Worm (Caenorhabditis elegans) whole organism, L1 larva: Measurements from ENCODE around the gene phf-32.

ENCODE experiments used
- Y116A8C.19 ChIP-seq: sonication (generic microtip); optimal IDR thresholded peaks from 2 replicates; lab custom pipeline; 2016; ENCODE audit warnings: missing compliant biosample characterization, missing genetic modification characterization, borderline replicate concordance
- aly-2 ChIP-seq: fragments of 150-350 bp; optimal IDR thresholded peaks from 2 replicates; lab custom pipeline; 2014; ENCODE audit warnings: missing biosample characterization, missing genetic modification characterization
- blmp-1 ChIP-seq: fragments of 150-350 bp; optimal IDR thresholded peaks from 2 replicates; lab custom pipeline; 2014; ENCODE audit warnings: missing biosample characterization, missing genetic modification characterization
- ceh-8 ChIP-seq: fragments of 200-800 bp; sonication (Bioruptor generic); optimal IDR thresholded peaks from 2 replicates; lab custom pipeline; 2018; ENCODE audit warnings: mild to moderate bottlenecking, missing genetic modification characterization, moderate library complexity, missing compliant biosample characterization
- ceh-82 ChIP-seq, 3 experiments: fragments of 150-350 bp in 1 of 3; sonication (generic microtip) in 2 of 3; optimal IDR thresholded peaks; 2 replicates each; lab custom pipeline; 2014 to 2017; ENCODE audit warnings: missing biosample characterization in 3 of 3, missing genetic modification characterization in 3 of 3
- ceh-88 ChIP-seq: fragments of 200-800 bp; sonication (Bioruptor generic); IDR thresholded peaks from 2 replicates; pipeline ENCODE4 v1.3.6; 2022; ENCODE audit warnings: missing genetic modification characterization, missing compliant biosample characterization
- ces-1 ChIP-seq: fragments of 150-350 bp; optimal IDR thresholded peaks from 2 replicates; lab custom pipeline; 2014; ENCODE audit warnings: missing biosample characterization, missing genetic modification reagents, missing genetic modification characterization
- dsc-1 ChIP-seq: sonication (generic microtip); optimal IDR thresholded peaks from 2 replicates; lab custom pipeline; 2016; ENCODE audit warnings: mild to moderate bottlenecking, missing genetic modification characterization, missing compliant biosample characterization
- efl-3 ChIP-seq: fragments of 200-800 bp; sonication (Bioruptor generic); optimal IDR thresholded peaks from 2 replicates; lab custom pipeline; 2018; ENCODE audit warnings: mild to moderate bottlenecking, missing genetic modification characterization, missing compliant biosample characterization
- egl-27 ChIP-seq, 2 experiments: fragments of 150-350 bp in 1 of 2; sonication (generic microtip); optimal IDR thresholded peaks; 3 replicates each; lab custom pipeline; 2017 to 2018; ENCODE audit warnings: missing biosample characterization in 2 of 2, missing genetic modification characterization in 2 of 2, missing genetic modification reagents in 2 of 2
- ets-5 ChIP-seq: fragments of 200-800 bp; sonication (Bioruptor generic); IDR thresholded peaks from 2 replicates; pipeline ENCODE4 v1.3.6; 2022; ENCODE audit warnings: missing genetic modification characterization, missing compliant biosample characterization
- fos-1 ChIP-seq: fragments of 150-350 bp; optimal IDR thresholded peaks from 2 replicates; lab custom pipeline; 2014; ENCODE audit warnings: missing biosample characterization, missing genetic modification characterization
- hlh-17 ChIP-seq: fragments of 200-800 bp; sonication (Bioruptor generic); optimal IDR thresholded peaks from 2 replicates; lab custom pipeline; 2018; ENCODE audit warnings: missing genetic modification characterization, mild to moderate bottlenecking, missing compliant biosample characterization, moderate library complexity, borderline replicate concordance
- hlh-4 ChIP-seq: sonication (generic microtip); optimal IDR thresholded peaks from 2 replicates; lab custom pipeline; 2016; ENCODE audit warnings: mild to moderate bottlenecking, missing genetic modification characterization, missing compliant biosample characterization
- hpl-2 ChIP-seq: fragments of 150-350 bp; optimal IDR thresholded peaks from 2 replicates; lab custom pipeline; 2014; ENCODE audit warnings: missing biosample characterization, missing genetic modification reagents, missing genetic modification characterization
- lin-13 ChIP-seq: fragments of 150-350 bp; optimal IDR thresholded peaks from 2 replicates; lab custom pipeline; 2014; ENCODE audit warnings: missing biosample characterization, missing genetic modification reagents, missing genetic modification characterization
- lin-15B ChIP-seq: fragments of 150-350 bp; sonication (generic microtip); optimal IDR thresholded peaks from 3 replicates; lab custom pipeline; 2014; ENCODE audit warnings: missing biosample characterization, missing genetic modification characterization
- mef-2 ChIP-seq: fragments of 150-350 bp; optimal IDR thresholded peaks from 2 replicates; lab custom pipeline; 2014; ENCODE audit warnings: missing biosample characterization, missing genetic modification characterization
- nhr-12 ChIP-seq: sonication (generic microtip); optimal IDR thresholded peaks from 2 replicates; lab custom pipeline; 2017; ENCODE audit warnings: missing biosample characterization, missing genetic modification characterization
- nhr-20 ChIP-seq: sonication (generic microtip); optimal IDR thresholded peaks from 2 replicates; lab custom pipeline; 2016; ENCODE audit warnings: mild to moderate bottlenecking, missing genetic modification characterization, missing compliant biosample characterization
- nhr-71 ChIP-seq: sonication (generic microtip); optimal IDR thresholded peaks from 2 replicates; lab custom pipeline; 2016; ENCODE audit warnings: mild to moderate bottlenecking, missing genetic modification characterization, moderate library complexity, missing compliant biosample characterization
- nhr-76 ChIP-seq: sonication (generic microtip); optimal IDR thresholded peaks from 2 replicates; lab custom pipeline; 2017; ENCODE audit warnings: missing biosample characterization, missing genetic modification characterization
- nhr-90 ChIP-seq: sonication (generic microtip); optimal IDR thresholded peaks from 2 replicates; lab custom pipeline; 2016; ENCODE audit warnings: mild to moderate bottlenecking, missing genetic modification characterization, missing compliant biosample characterization; ENCODE audit not compliant: poor library complexity
- pag-3 ChIP-seq: sonication (generic microtip); optimal IDR thresholded peaks from 2 replicates; lab custom pipeline; 2017; ENCODE audit warnings: missing genetic modification characterization, mild to moderate bottlenecking, missing compliant biosample characterization, antibody characterized with exemption, borderline replicate concordance; ENCODE audit not compliant: insufficient read depth
- pqm-1 ChIP-seq: sonication (generic microtip); optimal IDR thresholded peaks from 3 replicates; lab custom pipeline; 2017; ENCODE audit warnings: missing biosample characterization, missing genetic modification characterization
- skn-1 ChIP-seq: fragments of 150-350 bp; optimal IDR thresholded peaks from 2 replicates; lab custom pipeline; 2014; ENCODE audit warnings: missing biosample characterization, missing genetic modification characterization
- snu-23 ChIP-seq: sonication (generic microtip); optimal IDR thresholded peaks from 2 replicates; lab custom pipeline; 2016; ENCODE audit warnings: missing genetic modification characterization, missing compliant biosample characterization
- sptf-1 ChIP-seq: fragments of 150-350 bp; optimal IDR thresholded peaks from 2 replicates; lab custom pipeline; 2014; ENCODE audit warnings: missing biosample characterization, missing genetic modification characterization
- sup-37 ChIP-seq: fragments of 200-800 bp; sonication (Bioruptor generic); optimal IDR thresholded peaks from 2 replicates; lab custom pipeline; 2018; ENCODE audit warnings: mild to moderate bottlenecking, missing genetic modification characterization, missing compliant biosample characterization
- swsn-7 ChIP-seq: sonication (generic microtip); optimal IDR thresholded peaks from 2 replicates; lab custom pipeline; 2016; ENCODE audit warnings: missing genetic modification characterization, missing compliant biosample characterization
- unc-130 ChIP-seq: fragments of 150-350 bp; optimal IDR thresholded peaks from 2 replicates; lab custom pipeline; 2017; ENCODE audit warnings: missing biosample characterization, missing genetic modification characterization, inconsistent platforms
- unc-86 ChIP-seq: sonication (generic microtip); optimal IDR thresholded peaks from 2 replicates; lab custom pipeline; 2016; ENCODE audit warnings: missing genetic modification characterization, missing compliant biosample characterization
- unc-98 ChIP-seq: fragments of 200-800 bp; sonication (Bioruptor generic); IDR thresholded peaks from 2 replicates; pipeline ENCODE4 v1.3.6; 2022; ENCODE audit warnings: missing genetic modification characterization, missing compliant biosample characterization
- zag-1 ChIP-seq: fragments of 150-350 bp; optimal IDR thresholded peaks from 2 replicates; lab custom pipeline; 2014; ENCODE audit warnings: missing biosample characterization, missing genetic modification characterization
- ztf-4 ChIP-seq: fragments of 150-350 bp; optimal IDR thresholded peaks from 2 replicates; lab custom pipeline; 2014; ENCODE audit warnings: missing biosample characterization, missing genetic modification characterization

Gene phf-32

DNA sequence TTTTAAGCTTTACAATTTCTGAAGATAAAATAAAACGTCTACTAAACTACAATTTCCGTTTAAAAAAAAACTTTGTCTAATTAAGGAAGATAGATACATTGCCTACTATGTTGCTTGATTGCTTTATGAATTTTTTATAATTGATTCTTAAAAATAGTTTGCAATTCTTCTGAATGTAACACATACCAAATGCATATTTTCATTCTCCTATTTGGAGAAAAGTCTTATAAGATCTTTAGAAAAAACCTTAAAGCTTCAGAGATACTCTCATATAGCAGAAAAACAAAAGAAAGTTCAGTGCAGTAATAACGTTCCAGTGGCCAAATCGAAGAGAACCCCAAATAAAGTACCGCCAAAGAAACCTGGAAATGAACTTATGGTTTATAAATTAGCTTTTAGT is at the start of gene phf-32:
Gene phf-32, plus strand, starts transcription at position 301 of the 400 bp plus-strand sequence.
- TF ChIP-seq ceh-82 (tag; optimal IDR thresholded peaks at IDR 0.05; lab: Kevin White, UChicago) (no peak), ets-5 (GFP tag; lab: Robert Waterston, UW) (no peak), unc-130 (tag; lab: Kevin White, UChicago) (no peak), skn-1 (tag; lab: Kevin White, UChicago) (no peak), mef-2 (tag; lab: Kevin White, UChicago) (no peak), fos-1 (tag; lab: Kevin White, UChicago) (no peak), sptf-1 (tag; lab: Kevin White, UChicago) (no peak), pag-3 (tag; lab: Kevin White, UChicago) (no peak), pqm-1 (no peak), hpl-2 (GFP tag; lab: Kevin White, UChicago) (no peak), sup-37 (GFP tag; lab: Kevin White, UChicago) (no peak), hlh-17 (no peak), nhr-20 (no peak), unc-98 (GFP tag; lab: Robert Waterston, UW) (no peak), blmp-1 (tag; lab: Kevin White, UChicago) (no peak), swsn-7 (tag; lab: Kevin White, UChicago) (no peak), snu-23 (no peak), efl-3 (GFP tag; lab: Kevin White, UChicago) (no peak), nhr-76 (no peak), hlh-4 (tag; lab: Kevin White, UChicago) (no peak)

DNA sequence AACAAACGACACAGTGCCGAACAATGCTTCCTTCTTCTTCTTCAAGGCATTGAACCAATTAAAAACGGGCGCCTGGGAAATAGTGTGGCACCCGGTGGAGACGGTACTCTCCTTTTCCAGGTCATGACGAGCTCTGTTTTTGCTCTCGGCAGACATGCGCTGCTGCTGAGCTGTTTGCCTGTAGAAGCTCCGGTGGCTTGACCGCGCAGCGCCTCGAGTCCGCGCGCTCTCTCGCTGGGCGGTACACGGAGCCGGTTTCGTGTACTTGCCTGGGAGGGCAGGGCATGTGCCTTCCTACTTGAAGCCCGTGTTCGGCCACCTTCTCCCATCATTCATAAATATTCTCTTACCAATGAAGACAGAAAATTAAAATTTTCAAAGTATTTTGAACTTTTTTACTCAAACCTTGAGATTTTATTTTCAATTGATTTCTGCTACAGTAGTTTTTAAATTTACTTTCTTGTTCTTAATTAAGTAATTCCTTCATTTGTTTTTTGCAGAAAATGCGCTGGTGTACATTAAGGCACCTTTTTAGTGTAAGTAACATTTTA is 46.2 kb upstream of the phf-32 start, which contains the start of gene E01G6.1:
Gene E01G6.1, plus strand, starts transcription at position 501 of the 551 bp plus-strand sequence.
- no peak for TF ChIP-seq lin-13 (GFP tag; lab: Kevin White, UChicago)
- no peak for TF ChIP-seq nhr-71 (tag; lab: Kevin White, UChicago)

- no peak for TF ChIP-seq ces-1 (GFP tag; lab: Kevin White, UChicago)
- no peak for TF ChIP-seq lin-15B
- TF ChIP-seq nhr-12 (tag; lab: Kevin White, UChicago): no peak
- TF ChIP-seq unc-86 (tag; lab: Kevin White, UChicago): no peak
- TF ChIP-seq ztf-4 (tag; lab: Kevin White, UChicago): no peak
- TF ChIP-seq, all 84 proteins: peak for 0
Observed at ce11 chrX:12270841-12271240, 35.8 kb upstream of the phf-32 start, which contains the start of gene otpl-8. Gene otpl-8 (minus strand): TSS chrX:12270941.

ce11 chrX:12273870-12274269 is 32.8 kb upstream of the phf-32 start, which contains the start of gene H19J13.2:
Gene H19J13.2 (minus strand): TSS chrX:12273970.
- TF ChIP-seq zag-1 (tag; lab: Kevin White, UChicago) (no peak), ceh-88 (GFP tag; lab: Robert Waterston, UW) (no peak), fos-1 (tag; lab: Kevin White, UChicago) (no peak), egl-27 (tag; optimal IDR thresholded peaks at IDR 0.05; lab: Kevin White, UChicago) (no peak), ceh-8 (GFP tag; lab: Kevin White, UChicago) (no peak)

DNA sequence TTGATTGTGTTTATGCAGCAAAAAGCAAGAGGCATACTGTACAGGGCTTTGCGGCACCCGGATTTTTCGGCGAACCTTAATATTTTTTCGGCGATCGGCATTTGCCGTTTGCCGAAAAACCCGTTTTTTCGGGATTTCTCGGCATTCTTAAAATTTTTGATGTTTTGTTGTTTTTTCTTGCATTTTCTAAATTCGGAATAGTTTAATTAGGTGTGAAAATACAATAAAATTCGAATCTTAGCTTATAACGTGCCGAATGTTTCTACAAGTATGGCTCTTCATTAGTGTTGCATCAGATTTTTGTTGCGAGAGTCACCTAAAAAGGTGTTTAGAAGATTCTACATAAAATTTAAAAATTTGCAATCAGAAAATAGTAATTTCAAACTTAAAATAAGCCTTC is 31.1 kb upstream of the phf-32 start, which contains the start of gene C04B4.6:
Gene C04B4.6, minus strand, starts transcription at position 101 of the 400 bp plus-strand sequence.
- TF ChIP-seq sup-37 (GFP tag; lab: Kevin White, UChicago): no peak
- no peak for TF ChIP-seq ces-1 (GFP tag; lab: Kevin White, UChicago)
- TF ChIP-seq aly-2 (tag; lab: Kevin White, UChicago): no peak
- no peak for TF ChIP-seq nhr-90
- no peak for TF ChIP-seq dsc-1 (tag; lab: Kevin White, UChicago)
- no peak for TF ChIP-seq Y116A8C.19 (tag; lab: Kevin White, UChicago)
- no peak for TF ChIP-seq ceh-8 (GFP tag; lab: Kevin White, UChicago)
- TF ChIP-seq, all 84 proteins: peak for 0
